Worm (Caenorhabditis elegans) whole organism, L4/young adult: ENCODE data around the gene F10G7.9.

ENCODE experiments used
- W03F9.2 ChIP-seq: fragments of 150-350 bp; optimal IDR thresholded peaks from 2 replicates; lab custom pipeline; 2014; ENCODE audit warnings: missing biosample characterization, missing genetic modification characterization
- dao-5 ChIP-seq: sonication (generic microtip); optimal IDR thresholded peaks from 2 replicates; lab custom pipeline; 2016; ENCODE audit warnings: missing genotype, missing genetic modification characterization, moderate library complexity, missing compliant biosample characterization
- him-1 ChIP-seq: sonication (generic microtip); optimal IDR thresholded peaks from 2 replicates; lab custom pipeline; 2016; ENCODE audit warnings: missing genotype, missing genetic modification reagents, missing genetic modification characterization, missing compliant biosample characterization

DNA sequence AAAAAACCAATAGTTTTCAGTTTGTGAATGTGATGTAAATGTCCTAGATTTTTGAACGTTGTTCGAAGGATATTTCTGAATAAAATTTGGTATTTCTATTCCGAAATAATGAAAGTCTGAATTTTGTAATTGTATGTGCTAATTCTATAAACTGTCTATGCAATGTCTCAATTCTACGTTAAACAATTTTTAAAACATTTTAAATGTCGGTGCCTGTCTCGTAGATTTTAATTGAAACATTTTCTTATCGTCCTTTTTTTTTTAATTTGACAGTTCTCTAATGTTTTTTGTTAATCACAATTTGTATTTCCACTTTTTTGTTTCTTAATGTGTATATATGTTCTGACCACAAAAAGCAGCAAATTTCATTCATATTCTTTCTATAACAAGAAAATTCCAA lies 23.4 kb upstream of the F10G7.9 start, which contains the start of gene F41C3.7:
- TF ChIP-seq W03F9.2 (tag; lab: Kevin White, UChicago) (no peak), him-1 (no peak), dao-5 (tag; lab: Kevin White, UChicago) (no peak)
